Fruit fly (Drosophila melanogaster): ENCODE data around the gene CG32365.

The CG32365 gene

DNA sequence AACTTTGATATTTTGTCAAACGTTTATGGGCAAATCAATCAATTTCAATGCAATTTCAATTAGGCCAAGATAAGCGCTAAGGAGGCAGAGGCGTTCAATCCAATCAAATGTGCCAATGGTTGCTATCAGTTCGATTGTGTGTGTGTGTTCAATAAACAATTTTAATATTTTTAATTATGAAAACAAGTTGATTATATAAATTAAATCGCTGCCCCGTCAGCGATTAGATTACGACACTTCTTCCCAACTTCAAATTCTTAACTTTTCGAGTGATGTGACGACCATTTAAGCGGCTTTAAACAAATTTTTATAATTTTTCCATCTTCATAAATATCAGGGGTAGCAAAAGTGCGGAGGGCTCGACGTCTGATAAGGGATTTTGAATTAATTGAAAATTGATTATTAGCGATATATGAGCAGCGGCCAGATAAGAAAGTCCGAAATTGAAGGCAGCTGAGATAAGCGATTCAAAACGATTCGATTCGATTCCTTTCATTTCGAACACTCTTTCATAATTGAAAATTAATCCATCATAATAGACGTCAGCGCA is 73.6 kb downstream of the CG32365 start (continued):
- no peak for TF ChIP-seq CG7839 (tag; optimal IDR thresholded peaks at IDR 0.05)
- TF ChIP-seq Lim3 (GFP tag; IDR thresholded peaks at IDR 0.05) = peak; percentile 61; the same call in 1 of the 2 replicates
- TF ChIP-seq corto (GFP tag; optimal IDR thresholded peaks at IDR 0.05) = peak; percentile 49
- TF ChIP-seq nerfin-2 (GFP tag; IDR thresholded peaks at IDR 0.05; ENCODE audit: partially characterized antibody) = no peak

dm6 chr3L:7943046-7943445 is 74.2 kb downstream of the CG32365 start:
- TF ChIP-seq tll (GFP tag; optimal IDR thresholded peaks at IDR 0.05) (peak in 1 of 2 experiments; percentile 45), Med (GFP tag) (peak; percentile 49), sens (GFP tag) (peak; percentile 15), CG15696 (tag; optimal IDR thresholded peaks at IDR 0.05) (peak; percentile 74), kay (GFP tag; optimal IDR thresholded peaks at IDR 0.05) (no peak), lilli (GFP tag; optimal IDR thresholded peaks at IDR 0.05) (no peak), CG33213 (GFP tag; optimal IDR thresholded peaks at IDR 0.05) (no peak), Xrp1 (GFP tag; IDR thresholded peaks at IDR 0.05) (no peak), insv (GFP tag; optimal IDR thresholded peaks at IDR 0.05) (peak in 1 of 2 experiments; percentile 42), prd (optimal IDR thresholded peaks at IDR 0.05) (no peak), prd (GFP tag; IDR thresholded peaks at IDR 0.05) (0 out of 3 replicates have a peak, but pooled peaks have one; percentile 7), CG9727 (GFP tag; optimal IDR thresholded peaks at IDR 0.05) (peak; percentile 51), chinmo (GFP tag; IDR thresholded peaks at IDR 0.05; ENCODE audit: partially characterized antibody) (0 out of 4 replicates have a peak, but pooled peaks have one; percentile 7), pan (optimal IDR thresholded peaks at IDR 0.05) (no peak), pan (GFP tag; optimal IDR thresholded peaks at IDR 0.05 in 1 of 2, IDR thresholded peaks at IDR 0.05 in 1 of 2) (peak in 1 of 2 experiments; percentile 15)

DNA sequence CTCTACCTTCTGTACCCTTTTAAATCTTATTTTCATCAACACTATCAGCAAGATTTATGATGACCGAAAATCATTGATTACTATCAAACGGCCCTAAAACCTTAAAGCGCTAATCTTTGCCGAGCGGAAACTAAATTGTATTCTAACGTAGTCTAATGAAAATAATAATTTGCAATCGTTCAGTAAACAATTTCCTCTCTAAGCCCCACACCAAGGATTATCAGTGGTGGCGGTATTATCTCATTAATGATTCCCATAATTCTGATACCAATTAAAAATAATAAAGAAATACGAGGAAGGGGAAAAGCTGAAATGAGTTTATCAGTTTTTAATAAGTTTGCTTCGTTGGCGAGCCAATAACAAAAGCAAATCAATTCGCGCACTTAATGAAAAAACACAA is 75.1 kb downstream of the CG32365 start:
- TF ChIP-seq CG3163 (GFP tag; optimal IDR thresholded peaks at IDR 0.05) (no peak), sug (tag; optimal IDR thresholded peaks at IDR 0.05) (peak; percentile 44), CG10979 (tag; optimal IDR thresholded peaks at IDR 0.05) (no peak), lbe (GFP tag; optimal IDR thresholded peaks at IDR 0.05) (no peak), eyg (GFP tag; optimal IDR thresholded peaks at IDR 0.05) (no peak), mirr (GFP tag; optimal IDR thresholded peaks at IDR 0.05) (peak; percentile 77), Tbp (GFP tag; optimal IDR thresholded peaks at IDR 0.05) (no peak), tup (GFP tag; optimal IDR thresholded peaks at IDR 0.05) (no peak), NfI (GFP tag; optimal IDR thresholded peaks at IDR 0.05) (no peak), Sry-β (GFP tag; optimal IDR thresholded peaks at IDR 0.05) (no peak), fd3F (GFP tag; optimal IDR thresholded peaks at IDR 0.05) (no peak), shn (GFP tag; optimal IDR thresholded peaks at IDR 0.05) (no peak), CG7357 (GFP tag; IDR thresholded peaks at IDR 0.05) (no peak), NC2α (GFP tag; optimal IDR thresholded peaks at IDR 0.05) (no peak), CG7987 (GFP tag; optimal IDR thresholded peaks at IDR 0.05) (no peak), exex (tag; optimal IDR thresholded peaks at IDR 0.05) (peak; percentile 100), CG34376 (GFP tag; optimal IDR thresholded peaks at IDR 0.05) (peak; percentile 2), Antp (GFP tag; optimal IDR thresholded peaks at IDR 0.05) (no peak), CG9817 (tag; optimal IDR thresholded peaks at IDR 0.05) (no peak), CG6272 (GFP tag; IDR thresholded peaks at IDR 0.05) (no peak), grn (GFP tag; optimal IDR thresholded peaks at IDR 0.05) (peak; percentile 8), dmrt11E (tag; optimal IDR thresholded peaks at IDR 0.05) (no peak), emc (GFP tag; optimal IDR thresholded peaks at IDR 0.05) (no peak)

Measured in whole organism, embryonic.